Worm (Caenorhabditis elegans) whole organism, L2 larva: ENCODE measurements around the gene lron-5.

Experiments used
- ZK546.5 ChIP-seq: sonication (generic microtip); optimal IDR thresholded peaks from 2 replicates; lab custom pipeline; 2017; ENCODE audit warnings: missing biosample characterization, missing genetic modification characterization
- ceh-82 ChIP-seq: fragments of 150-350 bp; optimal IDR thresholded peaks from 2 replicates; lab custom pipeline; 2014; ENCODE audit warnings: missing biosample characterization, missing genetic modification characterization
- nhr-129 ChIP-seq: fragments of 150-350 bp; optimal IDR thresholded peaks from 2 replicates; lab custom pipeline; 2014; ENCODE audit warnings: missing biosample characterization, missing genetic modification characterization
- nhr-237 ChIP-seq: fragments of 150-350 bp; optimal IDR thresholded peaks from 2 replicates; lab custom pipeline; 2014; ENCODE audit warnings: missing biosample characterization, missing genetic modification characterization
- nhr-25 ChIP-seq: fragments of 150-350 bp; sonication (generic microtip); optimal IDR thresholded peaks from 3 replicates; lab custom pipeline; 2014; ENCODE audit warnings: missing biosample characterization, missing genetic modification characterization
- unc-62 ChIP-seq: fragments of 150-350 bp; optimal IDR thresholded peaks from 2 replicates; lab custom pipeline; 2014; ENCODE audit warnings: missing biosample characterization, missing genetic modification reagents, missing genetic modification characterization

DNA sequence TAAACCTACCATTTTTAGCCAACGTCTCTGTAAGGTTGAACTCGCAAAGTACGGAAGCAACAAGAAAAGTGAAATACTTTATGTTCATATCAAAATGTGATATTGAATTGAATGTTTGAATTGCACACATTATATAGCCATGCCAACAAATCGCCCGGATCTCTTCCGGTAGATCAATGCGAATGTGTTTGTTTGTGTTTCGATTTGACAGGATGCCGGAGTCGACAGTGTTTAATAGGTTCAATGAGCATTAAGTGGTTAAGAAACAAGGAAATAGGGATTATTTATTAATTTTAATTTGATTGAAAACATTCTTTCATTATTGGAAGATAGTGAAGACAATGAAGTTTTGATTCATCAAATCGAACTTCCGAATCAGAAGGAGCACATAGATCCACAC is 23.4 kb downstream of the lron-5 start, which contains the start of gene pqn-29:
- TF ChIP-seq nhr-129 (tag; lab: Kevin White, UChicago) (no peak), unc-62 (no peak), ZK546.5 (tag; lab: Kevin White, UChicago) (no peak), ceh-82 (tag; lab: Kevin White, UChicago) (no peak), nhr-25 (tag; lab: Kevin White, UChicago) (no peak), nhr-237 (no peak)
